Worm (Caenorhabditis elegans): ENCODE results near the gene top-2.

DNA sequence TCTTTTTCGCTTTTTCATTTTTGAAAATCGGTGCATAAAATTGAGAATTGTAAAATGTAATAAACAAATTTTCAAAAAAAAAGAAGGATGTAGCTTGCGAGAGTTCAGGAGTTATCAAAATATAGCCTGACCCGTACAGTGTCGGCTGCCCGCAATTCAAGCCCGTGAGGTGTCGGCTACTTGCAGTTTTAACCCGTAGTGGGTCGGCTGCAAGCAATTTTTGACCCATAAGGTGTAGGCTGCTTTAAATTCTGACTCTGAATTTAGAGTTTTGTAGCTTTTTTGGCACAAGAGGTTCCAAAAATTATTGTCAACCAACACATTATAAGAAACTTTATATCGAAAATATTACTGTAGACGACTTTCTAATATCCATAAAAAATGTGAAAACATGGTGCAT, 29.0 kb upstream of the top-2 start:
- TF ChIP-seq nhr-237 (tag; optimal IDR thresholded peaks at IDR 0.05) (no peak), mxl-3 (GFP tag; optimal IDR thresholded peaks at IDR 0.05) (no peak), ces-1 (GFP tag; optimal IDR thresholded peaks at IDR 0.05) (no peak)

Measured in whole organism, L4 larva.